Worm (Caenorhabditis elegans): Measurements from ENCODE around the gene M163.9.

The M163.9 gene

DNA sequence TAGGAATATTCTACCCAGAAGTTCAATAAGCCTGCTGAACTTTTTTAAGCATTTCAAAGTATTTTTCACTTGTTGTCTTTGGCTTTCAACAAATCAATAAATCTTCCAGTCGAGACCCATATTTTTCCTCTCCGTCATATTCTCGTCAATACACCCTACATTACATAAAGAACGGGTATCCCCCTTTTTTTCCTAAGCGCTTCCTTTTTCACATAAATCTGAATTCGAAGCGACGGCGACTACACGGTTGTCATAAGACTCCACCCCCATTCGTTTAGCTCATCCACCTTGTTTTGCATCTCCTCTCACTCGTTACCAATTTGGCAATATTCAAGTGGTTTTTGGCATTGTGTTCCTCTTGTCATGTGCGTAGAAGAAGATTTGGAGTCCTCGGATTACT lies at the start of gene M163.9:
Gene M163.9, plus strand, starts transcription at position 301 of the 400 bp plus-strand sequence.
- TF ChIP-seq zip-2 (tag; optimal IDR thresholded peaks at IDR 0.05), result no peak
- no peak for TF ChIP-seq unc-39 (tag; optimal IDR thresholded peaks at IDR 0.05)

- TF ChIP-seq Y75B8A.6 (GFP tag; IDR thresholded peaks at IDR 0.05), result no peak
- peak in 1 of 2 experiments; percentile 62 for TF ChIP-seq unc-62 (GFP tag; optimal IDR thresholded peaks at IDR 0.05 in 1 of 2)
- TF ChIP-seq unc-62 (tag; optimal IDR thresholded peaks at IDR 0.05), result no peak
- TF ChIP-seq spr-3 (GFP tag; optimal IDR thresholded peaks at IDR 0.05), result no peak
- no peak for TF ChIP-seq lin-29 (GFP tag; IDR thresholded peaks at IDR 0.05)
- TF ChIP-seq daf-8 (GFP tag; IDR thresholded peaks at IDR 0.05), result no peak
Observed at ce11 chrX:14421529-14421982, 47.8 kb upstream of the M163.9 start, which contains the start of gene F23D12.2. Gene F23D12.2 (minus strand): TSS chrX:14421579.

ce11 chrX:14423105-14423504 lies 46.3 kb upstream of the M163.9 start, which contains the start of gene fipr-3:
Gene fipr-3 (plus strand): TSS chrX:14423405.
- no peak for TF ChIP-seq mdl-1 (tag; optimal IDR thresholded peaks at IDR 0.05)
- TF ChIP-seq T20F7.1 (GFP tag; optimal IDR thresholded peaks at IDR 0.05), result peak; percentile 3

ce11 chrX:14424186-14424585 lies 45.2 kb upstream of the M163.9 start:
- TF ChIP-seq hlh-30 (tag; optimal IDR thresholded peaks at IDR 0.05; ENCODE audit: insufficient read depth) (no peak), daf-8 (GFP tag; IDR thresholded peaks at IDR 0.05) (no peak), hmg-1.1 (GFP tag; IDR thresholded peaks at IDR 0.05) (no peak), ceh-20 (GFP tag; IDR thresholded peaks at IDR 0.05) (no peak), unc-39 (tag; optimal IDR thresholded peaks at IDR 0.05) (no peak), F37D6.2 (tag; optimal IDR thresholded peaks at IDR 0.05) (no peak), nhr-41 (GFP tag; IDR thresholded peaks at IDR 0.05) (no peak), lir-3 (tag; optimal IDR thresholded peaks at IDR 0.05) (no peak), nhr-102 (tag; optimal IDR thresholded peaks at IDR 0.05) (no peak), mdt-29 (GFP tag; IDR thresholded peaks at IDR 0.05) (no peak), Y75B8A.6 (GFP tag; IDR thresholded peaks at IDR 0.05) (no peak), Y105C5A.15 (GFP tag; IDR thresholded peaks at IDR 0.05) (no peak), dmd-8 (GFP tag; IDR thresholded peaks at IDR 0.05) (no peak), nhr-76 (tag; optimal IDR thresholded peaks at IDR 0.05) (no peak), ceh-82 (tag; optimal IDR thresholded peaks at IDR 0.05) (no peak), egl-43 (GFP tag; IDR thresholded peaks at IDR 0.05) (no peak), arid-1 (GFP tag; conservative IDR thresholded peaks at IDR 0.05) (no peak), zip-11 (GFP tag; IDR thresholded peaks at IDR 0.05) (no peak)

DNA sequence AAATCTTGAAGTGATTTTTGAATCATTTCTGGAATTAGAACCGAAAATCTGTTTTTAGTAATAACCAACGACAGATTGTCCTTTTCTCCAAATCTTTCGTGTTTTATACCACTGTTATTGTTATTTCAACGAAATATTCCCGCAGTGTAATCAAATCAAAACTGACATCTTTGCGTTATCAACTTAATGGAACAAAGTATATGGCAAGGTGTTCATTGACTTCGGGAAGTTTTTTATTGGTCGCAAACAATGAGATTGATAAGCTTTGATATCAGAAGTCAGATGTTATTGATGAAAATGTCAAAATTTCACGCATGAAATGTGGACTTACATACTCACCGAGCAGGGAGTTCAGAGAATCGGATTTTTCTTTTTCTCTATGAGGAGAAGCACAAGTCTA lies 44.7 kb upstream of the M163.9 start, which contains the start of gene F23D12.11:
Gene F23D12.11, minus strand, starts transcription at position 79 of the 400 bp plus-strand sequence.
- TF ChIP-seq daf-16 (GFP tag; optimal IDR thresholded peaks at IDR 0.05) (no peak), daf-16 (tag; optimal IDR thresholded peaks at IDR 0.05) (peak; percentile 59), nhr-28 (tag; optimal IDR thresholded peaks at IDR 0.05) (peak; percentile 31), dmd-6 (GFP tag; IDR thresholded peaks at IDR 0.05) (0 out of 2 replicates have a peak, but pooled peaks have one; percentile 16), lin-15B (tag; optimal IDR thresholded peaks at IDR 0.05) (no peak), F10B5.3 (tag; optimal IDR thresholded peaks at IDR 0.05) (no peak)

ce11 chrX:14428052-14428451 lies 41.3 kb upstream of the M163.9 start, which contains the start of gene F23D12.1:
Gene F23D12.1 (minus strand): TSS chrX:14428152.
- TF ChIP-seq nhr-6 (tag; optimal IDR thresholded peaks at IDR 0.05), result no peak
- TF ChIP-seq php-3 (GFP tag; IDR thresholded peaks at IDR 0.05), result no peak
- TF ChIP-seq T26A8.4 (GFP tag; IDR thresholded peaks at IDR 0.05), result no peak
- TF ChIP-seq tra-1 (GFP tag; IDR thresholded peaks at IDR 0.05), result no peak
- no peak for TF ChIP-seq lin-38 (GFP tag; IDR thresholded peaks at IDR 0.05)
- no peak for TF ChIP-seq zfp-3 (GFP tag; conservative IDR thresholded peaks at IDR 0.05)
- no peak for TF ChIP-seq mep-1 (tag; optimal IDR thresholded peaks at IDR 0.05)
- no peak for TF ChIP-seq gei-8 (GFP tag; optimal IDR thresholded peaks at IDR 0.05)
- no peak for TF ChIP-seq nhr-76 (tag; optimal IDR thresholded peaks at IDR 0.05)
- no peak for TF ChIP-seq daf-8 (GFP tag; IDR thresholded peaks at IDR 0.05)
- TF ChIP-seq ama-1 (optimal IDR thresholded peaks at IDR 0.05), result no peak
- no peak for TF ChIP-seq attf-4 (tag; optimal IDR thresholded peaks at IDR 0.05)
- no peak for TF ChIP-seq F37D6.2 (tag; optimal IDR thresholded peaks at IDR 0.05)
- no peak for TF ChIP-seq dve-1 (tag; optimal IDR thresholded peaks at IDR 0.05; ENCODE audit: insufficient read depth)
- TF ChIP-seq ZK546.5 (tag; optimal IDR thresholded peaks at IDR 0.05), result no peak
- no peak for TF ChIP-seq mdl-1 (tag; optimal IDR thresholded peaks at IDR 0.05)
- no peak for TF ChIP-seq unc-130 (GFP tag; optimal IDR thresholded peaks at IDR 0.05)
